Worm (Caenorhabditis elegans) whole organism, mixed stage, embryonic: ENCODE measurements around the gene jmjd-3.1.
"Not testable (repeated sequence)": the region's sequence is repeated elsewhere in the genome, so short reads cannot be mapped to it uniquely, and the experiment has no call there.

Experiments
- M03D4.4 ChIP-seq: sonication (generic microtip); optimal IDR thresholded peaks from 2 replicates; lab custom pipeline; 2017; ENCODE audit warnings: mild to moderate bottlenecking, missing genetic modification characterization, missing compliant biosample characterization
- bed-3 ChIP-seq: fragments of 200-800 bp; sonication (Bioruptor generic); optimal IDR thresholded peaks from 3 replicates; lab custom pipeline; 2018; ENCODE audit warnings: mild to moderate bottlenecking, missing genetic modification characterization, moderate library complexity, missing compliant biosample characterization
- blmp-1 ChIP-seq: fragments of 150-350 bp; optimal IDR thresholded peaks from 2 replicates; lab custom pipeline; 2014; ENCODE audit warnings: missing biosample characterization, missing genetic modification characterization
- ceh-39 ChIP-seq: fragments of 150-350 bp; optimal IDR thresholded peaks from 2 replicates; lab custom pipeline; 2014; ENCODE audit warnings: missing biosample characterization, missing genetic modification characterization
- ceh-83 ChIP-seq: fragments of 200-800 bp; sonication (Bioruptor generic); optimal IDR thresholded peaks from 2 replicates; lab custom pipeline; 2018; ENCODE audit warnings: mild to moderate bottlenecking, missing genetic modification characterization, missing compliant biosample characterization
- ces-1 ChIP-seq: fragments of 150-350 bp; optimal IDR thresholded peaks from 2 replicates; lab custom pipeline; 2014; ENCODE audit warnings: missing biosample characterization, missing genetic modification reagents, missing genetic modification characterization
- cnd-1 ChIP-seq: fragments of 200-800 bp; sonication (Bioruptor generic); optimal IDR thresholded peaks from 2 replicates; lab custom pipeline; 2018; ENCODE audit warnings: mild to moderate bottlenecking, missing genetic modification characterization, missing compliant biosample characterization
- drap-1 ChIP-seq: fragments of 200-800 bp; sonication (Bioruptor generic); optimal IDR thresholded peaks from 3 replicates; lab custom pipeline; 2018; ENCODE audit warnings: mild to moderate bottlenecking, missing genetic modification characterization, missing compliant biosample characterization
- ham-2 ChIP-seq: fragments of 200-800 bp; sonication (Bioruptor generic); optimal IDR thresholded peaks from 2 replicates; lab custom pipeline; 2018; ENCODE audit warnings: mild to moderate bottlenecking, missing genetic modification characterization, missing compliant biosample characterization
- hlh-1 ChIP-seq: fragments of 150-350 bp; optimal IDR thresholded peaks from 2 replicates; lab custom pipeline; 2014; ENCODE audit warnings: missing biosample characterization, missing genetic modification reagents, missing genetic modification characterization
- lin-32 ChIP-seq: fragments of 200-800 bp; sonication (Bioruptor generic); optimal IDR thresholded peaks from 2 replicates; lab custom pipeline; 2018; ENCODE audit warnings: mild to moderate bottlenecking, missing genetic modification characterization, missing compliant biosample characterization
- lsy-2 ChIP-seq: fragments of 150-350 bp; optimal IDR thresholded peaks from 2 replicates; lab custom pipeline; 2014; ENCODE audit warnings: missing biosample characterization, missing genetic modification characterization
- mab-5 ChIP-seq: fragments of 150-350 bp; optimal IDR thresholded peaks from 2 replicates; lab custom pipeline; 2014; ENCODE audit warnings: missing biosample characterization, missing genetic modification characterization
- nhr-12 ChIP-seq: fragments of 150-350 bp; optimal IDR thresholded peaks from 2 replicates; lab custom pipeline; 2014; ENCODE audit warnings: missing biosample characterization, missing genetic modification characterization
- nhr-2 ChIP-seq: fragments of 150-350 bp; optimal IDR thresholded peaks from 2 replicates; lab custom pipeline; 2014; ENCODE audit warnings: missing biosample characterization, missing genetic modification characterization
- nhr-237 ChIP-seq: fragments of 150-350 bp; optimal IDR thresholded peaks from 2 replicates; lab custom pipeline; 2014; ENCODE audit warnings: missing biosample characterization, missing genetic modification characterization
- nhr-76 ChIP-seq: sonication (generic microtip); optimal IDR thresholded peaks from 2 replicates; lab custom pipeline; 2017; ENCODE audit warnings: missing biosample characterization, missing genetic modification characterization
- pha-4 ChIP-seq: fragments of 150-350 bp; optimal IDR thresholded peaks from 2 replicates; lab custom pipeline; 2018; ENCODE audit warnings: missing biosample characterization, missing genetic modification reagents, missing genetic modification characterization
- sem-2 ChIP-seq: fragments of 200-800 bp; sonication (Bioruptor generic); optimal IDR thresholded peaks from 2 replicates; lab custom pipeline; 2018; ENCODE audit warnings: mild to moderate bottlenecking, missing genetic modification characterization, missing compliant biosample characterization
- snpc-4 ChIP-seq: fragments of 150-350 bp; optimal IDR thresholded peaks from 2 replicates; lab custom pipeline; 2014; ENCODE audit warnings: missing biosample characterization, missing genetic modification characterization
- sptf-1 ChIP-seq: sonication (generic microtip); optimal IDR thresholded peaks from 2 replicates; lab custom pipeline; 2017; ENCODE audit warnings: mild to moderate bottlenecking, missing genetic modification characterization, moderate library complexity, missing compliant biosample characterization
- unc-120 ChIP-seq: sonication (generic microtip); optimal IDR thresholded peaks from 2 replicates; lab custom pipeline; 2017; ENCODE audit warnings: missing genetic modification characterization, missing compliant biosample characterization; ENCODE audit not compliant: poor library complexity, severe bottlenecking
- unc-39 ChIP-seq: fragments of 150-350 bp; optimal IDR thresholded peaks from 2 replicates; lab custom pipeline; 2014; ENCODE audit warnings: missing biosample characterization, missing genetic modification characterization
- unc-62 ChIP-seq: fragments of 150-350 bp; optimal IDR thresholded peaks from 2 replicates; lab custom pipeline; 2014; ENCODE audit warnings: missing biosample characterization, missing genetic modification reagents, missing genetic modification characterization
- zip-8 ChIP-seq: fragments of 150-350 bp; optimal IDR thresholded peaks from 2 replicates; lab custom pipeline; 2014; ENCODE audit warnings: missing biosample characterization, missing genetic modification characterization

jmjd-3.1 gene

ce11 chrX:8570997-8571517 lies at the start of gene jmjd-3.1:
TSS of gene jmjd-3.1 (plus strand) at chrX:8571047.
- TF ChIP-seq lsy-2 (tag; lab: Kevin White, UChicago) = no peak
- TF ChIP-seq ceh-39 (tag; lab: Kevin White, UChicago) = no peak
- no peak for TF ChIP-seq lin-32
- no peak for TF ChIP-seq ham-2 (GFP tag; lab: Kevin White, UChicago)
- no peak for TF ChIP-seq snpc-4 (tag; lab: Kevin White, UChicago)

ce11 chrX:8521614-8522013 lies 49.2 kb upstream of the jmjd-3.1 start, which contains the start of gene C03G5.14:
TSS of gene C03G5.14 (plus strand) at chrX:8521914.
- TF ChIP-seq ceh-83 (GFP tag; lab: Kevin White, UChicago) (no peak), snpc-4 (tag; lab: Kevin White, UChicago) (no peak), cnd-1 (tag; lab: Kevin White, UChicago) (no peak), bed-3 (GFP tag; lab: Kevin White, UChicago) (no peak), M03D4.4 (tag; lab: Kevin White, UChicago) (no peak)
- TF ChIP-seq, all 35 proteins: peak for 0

ce11 chrX:8523000-8523399 lies 47.8 kb upstream of the jmjd-3.1 start:
- TF ChIP-seq ceh-39 (tag; lab: Kevin White, UChicago) (no peak), nhr-2 (tag; lab: Kevin White, UChicago) (no peak), hlh-1 (tag; lab: Kevin White, UChicago) (no peak)
- TF ChIP-seq, all 35 proteins: peak for 0

ce11 chrX:8527950-8528349 lies 42.9 kb upstream of the jmjd-3.1 start, which contains the start of gene flp-5:
TSS of gene flp-5 (plus strand) at chrX:8528250.
- no peak for TF ChIP-seq drap-1 (GFP tag; lab: Kevin White, UChicago)
- no peak for TF ChIP-seq M03D4.4 (tag; lab: Kevin White, UChicago)
- TF ChIP-seq ceh-39 (tag; lab: Kevin White, UChicago) = no peak
- TF ChIP-seq unc-62 (GFP tag; lab: Kevin White, UChicago) = no peak
- TF ChIP-seq bed-3 (GFP tag; lab: Kevin White, UChicago) = no peak
- TF ChIP-seq sem-2 (GFP tag; lab: Kevin White, UChicago) = no peak
- TF ChIP-seq nhr-76 (tag; lab: Kevin White, UChicago) = no peak
- no peak for TF ChIP-seq pha-4
- TF ChIP-seq nhr-237 = no peak
- no peak for TF ChIP-seq unc-120 (tag; lab: Kevin White, UChicago)
- TF ChIP-seq lin-32 = no peak
- no peak for TF ChIP-seq lsy-2 (tag; lab: Kevin White, UChicago)
- no peak for TF ChIP-seq nhr-2 (tag; lab: Kevin White, UChicago)
- TF ChIP-seq, all 35 proteins: peak for 0

ce11 chrX:8535006-8535405 lies 35.8 kb upstream of the jmjd-3.1 start, which contains the start of gene nspc-1:
TSS of gene nspc-1 (minus strand) at chrX:8535106.
- TF ChIP-seq hlh-1 (tag; lab: Kevin White, UChicago); sem-2 (GFP tag; lab: Kevin White, UChicago); unc-120 (tag; lab: Kevin White, UChicago): not testable (repeated sequence)

ce11 chrX:8536791-8537190 lies 34.1 kb upstream of the jmjd-3.1 start, which contains the start of gene nspc-3:
TSS of gene nspc-3 (plus strand) at chrX:8537091.
- no peak for TF ChIP-seq lsy-2 (tag; lab: Kevin White, UChicago)
- no peak for TF ChIP-seq drap-1 (GFP tag; lab: Kevin White, UChicago)
- no peak for TF ChIP-seq zip-8 (tag; lab: Kevin White, UChicago)
- no peak for TF ChIP-seq ceh-39 (tag; lab: Kevin White, UChicago)
- no peak for TF ChIP-seq blmp-1
- TF ChIP-seq mab-5 = no peak
- TF ChIP-seq unc-39 (tag; lab: Kevin White, UChicago) = no peak
- no peak for TF ChIP-seq ces-1 (GFP tag; lab: Kevin White, UChicago)
- no peak for TF ChIP-seq nhr-12
- TF ChIP-seq pha-4 = no peak
- no peak for TF ChIP-seq unc-120 (tag; lab: Kevin White, UChicago)

DNA sequence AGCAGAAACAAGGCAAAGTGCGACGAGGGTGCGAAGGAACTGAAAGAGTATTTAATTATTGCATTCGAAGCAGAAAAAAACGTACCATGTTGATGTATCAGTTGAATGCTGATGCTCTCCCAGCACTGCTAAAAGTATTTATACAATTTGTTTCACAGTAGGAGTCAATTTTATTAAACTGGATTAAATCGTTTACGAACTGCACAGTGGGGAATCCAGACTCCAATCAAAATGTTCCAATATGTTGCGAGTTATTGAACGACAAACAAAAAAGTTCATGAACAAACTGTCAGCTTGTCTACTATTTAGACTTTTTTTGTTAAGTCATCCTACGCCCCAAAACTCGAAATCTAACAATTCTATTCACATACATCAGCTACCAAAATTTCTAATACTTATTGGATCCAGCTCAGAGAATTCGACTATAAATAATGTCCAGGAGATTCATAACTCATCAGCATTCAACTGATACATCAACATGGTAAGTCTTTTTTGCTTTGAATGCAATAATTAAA lies 32.5 kb upstream of the jmjd-3.1 start, which contains the start of the genes nspc-4 and nspc-5:
Gene nspc-4 (minus strand): TSS at position 101 of the 515 bp plus-strand sequence.
Gene nspc-5 (plus strand): TSS at position 465 of the 515 bp plus-strand sequence.
- not testable (repeated sequence) for TF ChIP-seq nhr-12; sptf-1 (tag; lab: Kevin White, UChicago); mab-5
- TF ChIP-seq, all 35 proteins: peak for 0; not testable (repeated sequence) for 35
